Worm (Caenorhabditis elegans) whole organism, late embryonic: ENCODE measurements around the gene twk-42.

Source experiments
- dmd-4 ChIP-seq: sonication (generic microtip); optimal IDR thresholded peaks from 2 replicates; lab custom pipeline; 2016; ENCODE audit warnings: borderline replicate concordance, missing genetic modification characterization, missing compliant biosample characterization
- elt-2 ChIP-seq: sonication (generic microtip); optimal IDR thresholded peaks from 2 replicates; lab custom pipeline; 2016; ENCODE audit warnings: missing genetic modification reagents, missing genetic modification characterization, missing compliant biosample characterization
- nfya-1 ChIP-seq: sonication (generic microtip); optimal IDR thresholded peaks from 2 replicates; lab custom pipeline; 2017; ENCODE audit warnings: missing genetic modification characterization, mild to moderate bottlenecking, missing compliant biosample characterization, antibody characterized with exemption, moderate library complexity

ce11 chrV:17699097-17699496 lies 33.3 kb downstream of the twk-42 start, which contains the start of gene Y26G10.4:
- TF ChIP-seq dmd-4 (tag; lab: Kevin White, UChicago) (no peak), nfya-1 (tag; lab: Kevin White, UChicago) (no peak), elt-2 (tag; lab: Kevin White, UChicago) (no peak)
